Fruit fly (Drosophila melanogaster) whole organism, pupa: Measurements from ENCODE around the gene CG14933.

Experiments
- CG12605 ChIP-seq: fragments of 200-800 bp; sonication (Bioruptor generic); IDR thresholded peaks from 2 replicates; pipeline ENCODE4 v1.3.6; 2022; ENCODE audit warnings: missing biosample characterization, missing genetic modification characterization
- CG15710 ChIP-seq: fragments of 200-800 bp; sonication (Bioruptor generic); optimal IDR thresholded peaks from 2 replicates; lab custom pipeline; 2018; ENCODE audit warnings: missing biosample characterization, mild to moderate bottlenecking, missing genetic modification characterization, moderate library complexity
- CG4496 ChIP-seq: fragments of 200-800 bp; sonication (Bioruptor generic); IDR thresholded peaks from 3 replicates; pipeline ENCODE4 v1.3.6; 2022; ENCODE audit warnings: missing biosample characterization, missing genetic modification characterization
- CG8301 ChIP-seq: fragments of 200-800 bp; sonication (Bioruptor generic); optimal IDR thresholded peaks from 2 replicates; lab custom pipeline; 2018; ENCODE audit warnings: missing biosample characterization, mild to moderate bottlenecking, missing genetic modification characterization
- Snoo ChIP-seq: fragments of 200-800 bp; sonication (Bioruptor generic); optimal IDR thresholded peaks from 3 replicates; lab custom pipeline; 2017; ENCODE audit warnings: missing biosample characterization, mild to moderate bottlenecking, missing genetic modification characterization, inconsistent platforms
- gl ChIP-seq: fragments of 200-800 bp; sonication (Bioruptor generic); optimal IDR thresholded peaks from 2 replicates; lab custom pipeline; 2018; ENCODE audit warnings: missing biosample characterization, mild to moderate bottlenecking, missing genetic modification characterization

- no peak for TF ChIP-seq gl (tag; lab: Kevin White, UChicago)
- peak; percentile 44 for TF ChIP-seq CG15710 (tag; lab: Kevin White, UChicago)
- no peak for TF ChIP-seq CG8301 (tag; lab: Kevin White, UChicago)
- TF ChIP-seq Snoo (tag; lab: Kevin White, UChicago), result no peak
- no peak for TF ChIP-seq CG4496 (GFP tag; lab: Robert Waterston, UW)
- TF ChIP-seq CG12605, result no peak
Observed at dm6 chr2L:11870867-11871452, 28.3 kb downstream of the CG14933 start.
